Worm (Caenorhabditis elegans) whole organism, mixed stage, embryonic: Measurements from ENCODE around the gene R13A1.5.

Experiments
- M03D4.4 ChIP-seq: sonication (generic microtip); optimal IDR thresholded peaks from 2 replicates; lab custom pipeline; 2017; ENCODE audit warnings: mild to moderate bottlenecking, missing genetic modification characterization, missing compliant biosample characterization
- blmp-1 ChIP-seq: fragments of 150-350 bp; optimal IDR thresholded peaks from 2 replicates; lab custom pipeline; 2014; ENCODE audit warnings: missing biosample characterization, missing genetic modification characterization
- ceh-39 ChIP-seq: fragments of 150-350 bp; optimal IDR thresholded peaks from 2 replicates; lab custom pipeline; 2014; ENCODE audit warnings: missing biosample characterization, missing genetic modification characterization
- ceh-43 ChIP-seq: fragments of 200-800 bp; sonication (Bioruptor generic); optimal IDR thresholded peaks from 2 replicates; lab custom pipeline; 2018; ENCODE audit warnings: mild to moderate bottlenecking, missing genetic modification characterization, moderate library complexity, missing compliant biosample characterization
- ceh-83 ChIP-seq: fragments of 200-800 bp; sonication (Bioruptor generic); optimal IDR thresholded peaks from 2 replicates; lab custom pipeline; 2018; ENCODE audit warnings: mild to moderate bottlenecking, missing genetic modification characterization, missing compliant biosample characterization
- ces-1 ChIP-seq: fragments of 150-350 bp; optimal IDR thresholded peaks from 2 replicates; lab custom pipeline; 2014; ENCODE audit warnings: missing biosample characterization, missing genetic modification reagents, missing genetic modification characterization
- cnd-1 ChIP-seq: fragments of 200-800 bp; sonication (Bioruptor generic); optimal IDR thresholded peaks from 2 replicates; lab custom pipeline; 2018; ENCODE audit warnings: mild to moderate bottlenecking, missing genetic modification characterization, missing compliant biosample characterization
- drap-1 ChIP-seq: fragments of 200-800 bp; sonication (Bioruptor generic); optimal IDR thresholded peaks from 3 replicates; lab custom pipeline; 2018; ENCODE audit warnings: mild to moderate bottlenecking, missing genetic modification characterization, missing compliant biosample characterization
- elt-1 ChIP-seq: sonication (generic microtip); optimal IDR thresholded peaks from 2 replicates; lab custom pipeline; 2017; ENCODE audit warnings: missing genetic modification characterization, mild to moderate bottlenecking, missing compliant biosample characterization, antibody characterized with exemption, moderate library complexity, borderline replicate concordance; ENCODE audit not compliant: insufficient read depth
- elt-3 ChIP-seq: fragments of 150-350 bp; optimal IDR thresholded peaks from 2 replicates; lab custom pipeline; 2014; ENCODE audit warnings: missing biosample characterization, missing genetic modification characterization
- flh-1 ChIP-seq: fragments of 200-800 bp; sonication (Bioruptor generic); optimal IDR thresholded peaks from 2 replicates; lab custom pipeline; 2018; ENCODE audit warnings: mild to moderate bottlenecking, missing genetic modification characterization, moderate library complexity, missing compliant biosample characterization
- ham-2 ChIP-seq: fragments of 200-800 bp; sonication (Bioruptor generic); optimal IDR thresholded peaks from 2 replicates; lab custom pipeline; 2018; ENCODE audit warnings: mild to moderate bottlenecking, missing genetic modification characterization, missing compliant biosample characterization
- hlh-1 ChIP-seq: fragments of 150-350 bp; optimal IDR thresholded peaks from 2 replicates; lab custom pipeline; 2014; ENCODE audit warnings: missing biosample characterization, missing genetic modification reagents, missing genetic modification characterization
- lin-13 ChIP-seq: fragments of 150-350 bp; optimal IDR thresholded peaks from 2 replicates; lab custom pipeline; 2014; ENCODE audit warnings: missing biosample characterization, missing genetic modification characterization
- lin-32 ChIP-seq: fragments of 200-800 bp; sonication (Bioruptor generic); optimal IDR thresholded peaks from 2 replicates; lab custom pipeline; 2018; ENCODE audit warnings: mild to moderate bottlenecking, missing genetic modification characterization, missing compliant biosample characterization
- mab-5 ChIP-seq: fragments of 150-350 bp; optimal IDR thresholded peaks from 2 replicates; lab custom pipeline; 2014; ENCODE audit warnings: missing biosample characterization, missing genetic modification characterization
- mep-1 ChIP-seq: fragments of 150-350 bp; optimal IDR thresholded peaks from 2 replicates; lab custom pipeline; 2017; ENCODE audit warnings: missing biosample characterization, missing genetic modification reagents, missing genetic modification characterization, inconsistent platforms
- mls-2 ChIP-seq: sonication (generic microtip); optimal IDR thresholded peaks from 2 replicates; lab custom pipeline; 2016; ENCODE audit warnings: mild to moderate bottlenecking, missing genetic modification characterization, moderate library complexity, missing compliant biosample characterization
- nhr-12 ChIP-seq: fragments of 150-350 bp; optimal IDR thresholded peaks from 2 replicates; lab custom pipeline; 2014; ENCODE audit warnings: missing biosample characterization, missing genetic modification characterization
- nhr-2 ChIP-seq: fragments of 150-350 bp; optimal IDR thresholded peaks from 2 replicates; lab custom pipeline; 2014; ENCODE audit warnings: missing biosample characterization, missing genetic modification characterization
- nhr-237 ChIP-seq: fragments of 150-350 bp; optimal IDR thresholded peaks from 2 replicates; lab custom pipeline; 2014; ENCODE audit warnings: missing biosample characterization, missing genetic modification characterization
- nhr-28 ChIP-seq: fragments of 150-350 bp; optimal IDR thresholded peaks from 2 replicates; lab custom pipeline; 2014; ENCODE audit warnings: missing biosample characterization, missing genetic modification characterization
- nhr-76 ChIP-seq: sonication (generic microtip); optimal IDR thresholded peaks from 2 replicates; lab custom pipeline; 2017; ENCODE audit warnings: missing biosample characterization, missing genetic modification characterization
- pha-4 ChIP-seq: fragments of 150-350 bp; optimal IDR thresholded peaks from 2 replicates; lab custom pipeline; 2018; ENCODE audit warnings: missing biosample characterization, missing genetic modification reagents, missing genetic modification characterization
- sem-2 ChIP-seq: fragments of 200-800 bp; sonication (Bioruptor generic); optimal IDR thresholded peaks from 2 replicates; lab custom pipeline; 2018; ENCODE audit warnings: mild to moderate bottlenecking, missing genetic modification characterization, missing compliant biosample characterization
- snpc-4 ChIP-seq: fragments of 150-350 bp; optimal IDR thresholded peaks from 2 replicates; lab custom pipeline; 2014; ENCODE audit warnings: missing biosample characterization, missing genetic modification characterization
- sptf-1 ChIP-seq: sonication (generic microtip); optimal IDR thresholded peaks from 2 replicates; lab custom pipeline; 2017; ENCODE audit warnings: mild to moderate bottlenecking, missing genetic modification characterization, moderate library complexity, missing compliant biosample characterization
- tbx-8 ChIP-seq: fragments of 200-800 bp; sonication (Bioruptor generic); optimal IDR thresholded peaks from 2 replicates; lab custom pipeline; 2018; ENCODE audit warnings: mild to moderate bottlenecking, missing genetic modification characterization, moderate library complexity, missing compliant biosample characterization
- unc-120 ChIP-seq: sonication (generic microtip); optimal IDR thresholded peaks from 2 replicates; lab custom pipeline; 2017; ENCODE audit warnings: missing genetic modification characterization, missing compliant biosample characterization; ENCODE audit not compliant: poor library complexity, severe bottlenecking
- unc-39 ChIP-seq: fragments of 150-350 bp; optimal IDR thresholded peaks from 2 replicates; lab custom pipeline; 2014; ENCODE audit warnings: missing biosample characterization, missing genetic modification characterization
- zip-8 ChIP-seq: fragments of 150-350 bp; optimal IDR thresholded peaks from 2 replicates; lab custom pipeline; 2014; ENCODE audit warnings: missing biosample characterization, missing genetic modification characterization
- ztf-11 ChIP-seq: fragments of 150-350 bp; optimal IDR thresholded peaks from 2 replicates; lab custom pipeline; 2014; ENCODE audit warnings: missing biosample characterization, missing genetic modification characterization

R13A1.5 gene

ce11 chrIV:7184597-7184996 is 7.0 kb downstream of the R13A1.5 start, which contains the start of gene clec-179:
Gene clec-179 (minus strand): TSS chrIV:7184697.
- no peak for TF ChIP-seq flh-1 (GFP tag; lab: Kevin White, UChicago)
- TF ChIP-seq lin-13: no peak
- no peak for TF ChIP-seq mls-2 (tag; lab: Kevin White, UChicago)
- no peak for TF ChIP-seq cnd-1 (tag; lab: Kevin White, UChicago)
- TF ChIP-seq sem-2 (GFP tag; lab: Kevin White, UChicago): no peak
- TF ChIP-seq sptf-1 (tag; lab: Kevin White, UChicago): no peak
- TF ChIP-seq ceh-39 (tag; lab: Kevin White, UChicago): no peak
- TF ChIP-seq nhr-12 (tag; lab: Kevin White, UChicago): no peak
- TF ChIP-seq ceh-43: no peak
- no peak for TF ChIP-seq M03D4.4 (tag; lab: Kevin White, UChicago)
- no peak for TF ChIP-seq nhr-28 (tag; lab: Kevin White, UChicago)
- no peak for TF ChIP-seq nhr-76 (tag; lab: Kevin White, UChicago)
- no peak for TF ChIP-seq ceh-83 (GFP tag; lab: Kevin White, UChicago)

ce11 chrIV:7182818-7183217 is 8.8 kb downstream of the R13A1.5 start:
- no peak for TF ChIP-seq lin-13
- no peak for TF ChIP-seq nhr-2
- no peak for TF ChIP-seq nhr-12 (tag; lab: Kevin White, UChicago)
- no peak for TF ChIP-seq mab-5 (tag; lab: Kevin White, UChicago)
- no peak for TF ChIP-seq mep-1 (tag; lab: Kevin White, UChicago)
- no peak for TF ChIP-seq blmp-1

DNA sequence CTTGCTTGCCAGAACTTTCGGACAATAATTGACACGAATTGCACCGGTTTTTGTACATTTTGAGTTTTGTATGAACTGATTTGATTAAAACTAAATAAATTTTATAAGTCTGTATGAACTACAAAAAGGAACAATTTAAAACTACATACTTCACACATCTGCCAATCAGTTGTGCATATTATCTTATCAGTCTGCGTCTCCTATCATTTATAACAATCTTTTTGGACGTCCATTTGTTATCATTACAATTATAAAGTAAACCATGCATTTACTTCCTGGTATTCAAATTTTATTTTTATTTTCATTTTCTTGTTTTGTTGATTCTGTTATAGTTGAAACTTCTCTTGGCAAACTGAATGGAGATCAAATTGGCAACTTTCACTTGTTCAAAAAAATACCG is 11.3 kb downstream of the R13A1.5 start, which contains the start of gene cest-10:
TSS of gene cest-10 (plus strand) at position 254 of the 400 bp plus-strand sequence.
- no peak for TF ChIP-seq elt-1 (tag; lab: Kevin White, UChicago)
- no peak for TF ChIP-seq drap-1 (GFP tag; lab: Kevin White, UChicago)
- no peak for TF ChIP-seq zip-8 (tag; lab: Kevin White, UChicago)
- no peak for TF ChIP-seq ceh-83 (GFP tag; lab: Kevin White, UChicago)
- no peak for TF ChIP-seq ces-1 (GFP tag; lab: Kevin White, UChicago)
- TF ChIP-seq flh-1 (GFP tag; lab: Kevin White, UChicago): no peak
- TF ChIP-seq elt-3: no peak
- no peak for TF ChIP-seq ham-2 (GFP tag; lab: Kevin White, UChicago)
- no peak for TF ChIP-seq snpc-4 (tag; lab: Kevin White, UChicago)
- no peak for TF ChIP-seq ceh-43
- no peak for TF ChIP-seq unc-120 (tag; lab: Kevin White, UChicago)
- no peak for TF ChIP-seq mls-2 (tag; lab: Kevin White, UChicago)
- TF ChIP-seq hlh-1 (tag; lab: Kevin White, UChicago): no peak
- TF ChIP-seq sptf-1 (tag; lab: Kevin White, UChicago): no peak
- no peak for TF ChIP-seq sem-2 (GFP tag; lab: Kevin White, UChicago)
- TF ChIP-seq lin-32 (GFP tag; lab: Kevin White, UChicago): no peak
- no peak for TF ChIP-seq mep-1 (tag; lab: Kevin White, UChicago)

- TF ChIP-seq zip-8 (tag; lab: Kevin White, UChicago) (no peak), elt-3 (no peak), flh-1 (GFP tag; lab: Kevin White, UChicago) (no peak), ceh-39 (tag; lab: Kevin White, UChicago) (no peak), nhr-237 (tag; lab: Kevin White, UChicago) (no peak), cnd-1 (tag; lab: Kevin White, UChicago) (no peak), pha-4 (tag; lab: Kevin White, UChicago) (no peak)
These were observed 12.7 kb downstream of the R13A1.5 start, which contains the start of gene C42D4.3 for ce11 chrIV:7178942-7179341. Gene C42D4.3 (plus strand): TSS chrIV:7179239.

DNA sequence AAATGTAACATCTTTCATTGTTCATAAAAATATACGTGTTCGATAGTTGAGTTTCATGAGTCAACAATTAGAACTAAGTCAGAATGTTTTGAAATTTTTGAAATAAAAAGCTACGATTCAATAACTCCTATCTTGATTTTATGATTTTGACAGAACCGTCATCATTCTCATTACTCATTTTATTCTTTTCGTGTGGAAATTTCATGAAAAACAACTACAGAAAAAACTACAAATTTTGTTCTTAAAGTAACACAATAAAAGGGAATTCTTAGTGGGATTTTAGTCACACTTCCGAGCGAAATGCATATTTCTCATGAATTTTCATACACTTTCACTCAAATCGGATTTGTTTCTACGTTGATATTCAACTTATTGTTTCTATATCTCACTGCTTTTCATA is 14.8 kb downstream of the R13A1.5 start, which contains the start of gene str-44:
TSS of gene str-44 (plus strand) at position 301 of the 400 bp plus-strand sequence.
- TF ChIP-seq cnd-1 (tag; lab: Kevin White, UChicago) (no peak), tbx-8 (no peak), unc-39 (no peak), nhr-12 (tag; lab: Kevin White, UChicago) (no peak), ceh-43 (no peak), hlh-1 (tag; lab: Kevin White, UChicago) (no peak), ham-2 (GFP tag; lab: Kevin White, UChicago) (no peak), M03D4.4 (tag; lab: Kevin White, UChicago) (no peak), blmp-1 (no peak), nhr-28 (tag; lab: Kevin White, UChicago) (no peak), zip-8 (tag; lab: Kevin White, UChicago) (no peak), unc-120 (tag; lab: Kevin White, UChicago) (no peak), sptf-1 (tag; lab: Kevin White, UChicago) (no peak), ztf-11 (tag; lab: Kevin White, UChicago) (no peak)
